Fruit fly (Drosophila melanogaster): Measurements from ENCODE around the gene Naglu.
A peak's percentile ranks its signal among the peaks of the same experiment; 100 is the strongest.

Gene Naglu

dm6 chr2L:8384108-8384601 lies 27.5 kb downstream of the Naglu start, which contains the start of the genes Dad1 and CG13384 (continued):
- TF ChIP-seq CG13424 (tag; optimal IDR thresholded peaks at IDR 0.05) (peak; percentile 96), toy (GFP tag; IDR thresholded peaks at IDR 0.05) (peak; percentile 81), CG1529 (GFP tag; optimal IDR thresholded peaks at IDR 0.05) (peak; percentile 81), Sin3A (optimal IDR thresholded peaks at IDR 0.05) (no peak), prd (optimal IDR thresholded peaks at IDR 0.05) (no peak), prd (GFP tag; IDR thresholded peaks at IDR 0.05) (peak; percentile 95), MTF-1 (GFP tag; optimal IDR thresholded peaks at IDR 0.05; ENCODE audit: borderline replicate concordance) (peak; percentile 64), gsb (GFP tag; IDR thresholded peaks at IDR 0.05) (peak; percentile 78), Mad (GFP tag; optimal IDR thresholded peaks at IDR 0.05) (peak; percentile 67), YL-1 (GFP tag; optimal IDR thresholded peaks at IDR 0.05) (peak; percentile 54), CG18476 (GFP tag; optimal IDR thresholded peaks at IDR 0.05) (peak; percentile 85), CG17802 (tag; optimal IDR thresholded peaks at IDR 0.05) (peak; percentile 28), CG12744 (GFP tag; optimal IDR thresholded peaks at IDR 0.05) (peak; percentile 77), ase (GFP tag; IDR thresholded peaks at IDR 0.05) (peak; percentile 76; the same call in 2 of the 3 replicates), sna (GFP tag; IDR thresholded peaks at IDR 0.05; ENCODE audit: partially characterized antibody) (no peak), CG4730 (GFP tag; IDR thresholded peaks at IDR 0.05) (peak; percentile 91), kah (GFP tag; optimal IDR thresholded peaks at IDR 0.05) (peak; percentile 79), CG3163 (GFP tag; optimal IDR thresholded peaks at IDR 0.05) (no peak), Sox102F (GFP tag; optimal IDR thresholded peaks at IDR 0.05) (peak; percentile 91), CG9876 (GFP tag; optimal IDR thresholded peaks at IDR 0.05) (peak; percentile 1), CG18011 (GFP tag; optimal IDR thresholded peaks at IDR 0.05) (peak; percentile 78), CG30431 (GFP tag; optimal IDR thresholded peaks at IDR 0.05) (peak; percentile 69), CG33213 (GFP tag; optimal IDR thresholded peaks at IDR 0.05) (no peak), vfl (GFP tag; optimal IDR thresholded peaks at IDR 0.05) (peak; percentile 61), luna (GFP tag; optimal IDR thresholded peaks at IDR 0.05) (no peak), BEAF-32 (GFP tag; optimal IDR thresholded peaks at IDR 0.05) (peak; percentile 68), aop (GFP tag; IDR thresholded peaks at IDR 0.05) (no peak), CG10654 (GFP tag; optimal IDR thresholded peaks at IDR 0.05) (peak; percentile 80), org-1 (GFP tag; optimal IDR thresholded peaks at IDR 0.05) (peak; percentile 75), hb (GFP tag; IDR thresholded peaks at IDR 0.05; ENCODE audit: partially characterized antibody) (no peak), Dip3 (GFP tag; optimal IDR thresholded peaks at IDR 0.05) (peak; percentile 67), disco-r (GFP tag; optimal IDR thresholded peaks at IDR 0.05) (no peak), CG10979 (tag; optimal IDR thresholded peaks at IDR 0.05) (peak; percentile 90), PHDP (tag; optimal IDR thresholded peaks at IDR 0.05) (peak; percentile 96), CG2889 (GFP tag; IDR thresholded peaks at IDR 0.05) (peak; percentile 84), grau (tag; optimal IDR thresholded peaks at IDR 0.05) (peak; percentile 100), CG6791 (GFP tag; IDR thresholded peaks at IDR 0.05; ENCODE audit: partially characterized antibody) (no peak; the same call in 2 of the 3 replicates), her (GFP tag; optimal IDR thresholded peaks at IDR 0.05) (peak; percentile 26), fd64A (GFP tag; optimal IDR thresholded peaks at IDR 0.05) (no peak), ttk (GFP tag; IDR thresholded peaks at IDR 0.05) (peak; percentile 81), Usf (GFP tag; optimal IDR thresholded peaks at IDR 0.05) (peak; percentile 86), esg (GFP tag; conservative IDR thresholded peaks at IDR 0.05) (peak; percentile 94), kni (GFP tag; optimal IDR thresholded peaks at IDR 0.05) (peak; percentile 59), sr (GFP tag; IDR thresholded peaks at IDR 0.05) (no peak), wdn (GFP tag; IDR thresholded peaks at IDR 0.05) (peak; percentile 86), HLH54F (GFP tag; optimal IDR thresholded peaks at IDR 0.05) (peak; percentile 64), Ets97D (GFP tag; optimal IDR thresholded peaks at IDR 0.05) (peak; percentile 55), CG7987 (GFP tag; optimal IDR thresholded peaks at IDR 0.05) (peak; percentile 40), B-H1 (GFP tag; IDR thresholded peaks at IDR 0.05) (peak; percentile 85), pfk (GFP tag; optimal IDR thresholded peaks at IDR 0.05) (peak; percentile 52), CG10543 (GFP tag; optimal IDR thresholded peaks at IDR 0.05) (peak; percentile 95)

Data from whole organism, embryonic.